Worm (Caenorhabditis elegans) whole organism, young adult: ENCODE measurements around the gene C14F11.7.
A peak's percentile ranks its signal among the peaks of the same experiment; 100 is the strongest.

Experiments used
- B0035.1 ChIP-seq: sonication (generic microtip); optimal IDR thresholded peaks from 2 replicates; lab custom pipeline; 2016; ENCODE audit warnings: missing genetic modification characterization, mild to moderate bottlenecking, missing compliant biosample characterization, missing genotype, missing genetic modification reagents
- B0261.1 ChIP-seq: sonication (generic microtip); optimal IDR thresholded peaks from 2 replicates; lab custom pipeline; 2016; ENCODE audit warnings: mild to moderate bottlenecking, missing genetic modification characterization, moderate library complexity, missing compliant biosample characterization
- F10E7.11 ChIP-seq: sonication (generic microtip); optimal IDR thresholded peaks from 2 replicates; lab custom pipeline; 2017; ENCODE audit warnings: mild to moderate bottlenecking, missing genetic modification characterization, moderate library complexity, missing compliant biosample characterization
- F22D6.2 ChIP-seq: sonication (generic microtip); optimal IDR thresholded peaks from 2 replicates; lab custom pipeline; 2016; ENCODE audit warnings: mild to moderate bottlenecking, missing genetic modification characterization, missing compliant biosample characterization
- F23B12.7 ChIP-seq: sonication (generic microtip); optimal IDR thresholded peaks from 2 replicates; lab custom pipeline; 2017; ENCODE audit warnings: missing genetic modification characterization, mild to moderate bottlenecking, missing compliant biosample characterization, antibody characterized with exemption, moderate library complexity; ENCODE audit not compliant: insufficient read depth
- F33H1.4 ChIP-seq: fragments of 200-800 bp; sonication (Bioruptor generic); IDR thresholded peaks from 2 replicates; pipeline ENCODE4 v1.3.6; 2022; ENCODE audit warnings: missing genetic modification reagents, missing genetic modification characterization, missing compliant biosample characterization
- F57A8.1 ChIP-seq: fragments of 200-800 bp; sonication (Bioruptor generic); optimal IDR thresholded peaks from 2 replicates; lab custom pipeline; 2018; ENCODE audit warnings: mild to moderate bottlenecking, missing genetic modification characterization, moderate library complexity, missing compliant biosample characterization
- F57C9.4 ChIP-seq: sonication (generic microtip); optimal IDR thresholded peaks from 2 replicates; lab custom pipeline; 2017; ENCODE audit warnings: mild to moderate bottlenecking, missing genetic modification characterization, missing compliant biosample characterization
- T07F8.4 ChIP-seq: sonication (generic microtip); optimal IDR thresholded peaks from 2 replicates; lab custom pipeline; 2016; ENCODE audit warnings: mild to moderate bottlenecking, missing genetic modification characterization, moderate library complexity, missing compliant biosample characterization
- Y53F4B.3 ChIP-seq: fragments of 200-800 bp; sonication (Bioruptor generic); IDR thresholded peaks from 2 replicates; pipeline ENCODE4 v1.3.6; 2022; ENCODE audit warnings: missing genetic modification reagents, missing genetic modification characterization, missing compliant biosample characterization
- Y79H2A.3 ChIP-seq: fragments of 200-800 bp; sonication (Bioruptor generic); conservative IDR thresholded peaks from 2 replicates; pipeline ENCODE4 v1.3.6; 2022; ENCODE audit warnings: missing genetic modification reagents, missing genetic modification characterization, missing compliant biosample characterization
- Y95B8A.8 ChIP-seq: fragments of 200-800 bp; sonication (Bioruptor generic); IDR thresholded peaks from 2 replicates; pipeline ENCODE4 v1.3.6; 2022; ENCODE audit warnings: missing genetic modification reagents, missing genetic modification characterization, missing compliant biosample characterization
- ZK185.1 ChIP-seq: sonication (generic microtip); optimal IDR thresholded peaks from 2 replicates; lab custom pipeline; 2016; ENCODE audit warnings: mild to moderate bottlenecking, missing genetic modification characterization, missing compliant biosample characterization; ENCODE audit not compliant: poor library complexity, severe bottlenecking
- akir-1 ChIP-seq: fragments of 200-800 bp; sonication (Bioruptor generic); optimal IDR thresholded peaks from 2 replicates; lab custom pipeline; 2018; ENCODE audit warnings: mild to moderate bottlenecking, missing genetic modification characterization, moderate library complexity, missing compliant biosample characterization
- aptf-2 ChIP-seq: fragments of 200-800 bp; sonication (Bioruptor generic); conservative IDR thresholded peaks from 2 replicates; pipeline ENCODE4 v1.3.6; 2022; ENCODE audit warnings: missing genetic modification reagents, missing genetic modification characterization, missing compliant biosample characterization
- atf-7 ChIP-seq: sonication (generic microtip); optimal IDR thresholded peaks from 2 replicates; lab custom pipeline; 2017; ENCODE audit warnings: mild to moderate bottlenecking, missing genetic modification characterization, missing compliant biosample characterization
- bed-2 ChIP-seq: fragments of 200-800 bp; sonication (Bioruptor generic); IDR thresholded peaks from 2 replicates; pipeline ENCODE4 v1.3.6; 2022; ENCODE audit warnings: missing genetic modification reagents, missing genetic modification characterization, missing compliant biosample characterization
- cebp-1 ChIP-seq, 2 experiments: fragments of 200-800 bp in 1 of 2; sonication (Bioruptor generic) in 1 of 2; sonication (generic microtip) in 1 of 2; IDR thresholded peaks in 1 of 2; optimal IDR thresholded peaks in 1 of 2; 2 replicates each; pipeline versions ENCODE4 v1.3.6 to Lab custom; 2017 to 2022; ENCODE audit warnings: missing compliant biosample characterization in 2 of 2, missing genetic modification characterization in 2 of 2, mild to moderate bottlenecking in 1 of 2, missing genetic modification reagents in 1 of 2, moderate library complexity in 1 of 2
- cebp-2 ChIP-seq: fragments of 200-800 bp; sonication (Bioruptor generic); IDR thresholded peaks from 2 replicates; pipeline ENCODE4 v1.3.6; 2022; ENCODE audit warnings: missing genetic modification characterization, missing compliant biosample characterization
- ceh-27 ChIP-seq: fragments of 200-800 bp; sonication (Bioruptor generic); optimal IDR thresholded peaks from 2 replicates; lab custom pipeline; 2018; ENCODE audit warnings: mild to moderate bottlenecking, missing genetic modification characterization, moderate library complexity, missing compliant biosample characterization
- ceh-58 ChIP-seq: fragments of 200-800 bp; sonication (Bioruptor generic); IDR thresholded peaks from 2 replicates; pipeline ENCODE4 v1.3.6; 2022; ENCODE audit warnings: missing genetic modification characterization, missing compliant biosample characterization
- chd-7 ChIP-seq: sonication (generic microtip); optimal IDR thresholded peaks from 2 replicates; lab custom pipeline; 2016; ENCODE audit warnings: mild to moderate bottlenecking, missing genetic modification characterization, moderate library complexity, missing compliant biosample characterization
- die-1 ChIP-seq: sonication (generic microtip); optimal IDR thresholded peaks from 2 replicates; lab custom pipeline; 2016; ENCODE audit warnings: missing genotype, mild to moderate bottlenecking, missing genetic modification characterization, missing compliant biosample characterization
- dox-1 ChIP-seq: fragments of 200-800 bp; sonication (Bioruptor generic); IDR thresholded peaks from 2 replicates; pipeline ENCODE4 v1.3.6; 2022; ENCODE audit warnings: missing genetic modification reagents, missing genetic modification characterization, missing compliant biosample characterization
- egl-18 ChIP-seq: fragments of 200-800 bp; sonication (Bioruptor generic); IDR thresholded peaks from 2 replicates; pipeline ENCODE4 v1.3.6; 2022; ENCODE audit warnings: missing genetic modification reagents, missing genetic modification characterization, missing compliant biosample characterization
- egrh-3 ChIP-seq: fragments of 200-800 bp; sonication (Bioruptor generic); IDR thresholded peaks from 2 replicates; pipeline ENCODE4 v1.3.6; 2022; ENCODE audit warnings: missing genetic modification reagents, missing genetic modification characterization, missing compliant biosample characterization
- ekl-4 ChIP-seq: fragments of 200-800 bp; sonication (Bioruptor generic); IDR thresholded peaks from 2 replicates; pipeline ENCODE4 v1.3.6; 2022; ENCODE audit warnings: missing genetic modification reagents, missing genetic modification characterization, missing compliant biosample characterization
- ets-4 ChIP-seq: fragments of 200-800 bp; sonication (Bioruptor generic); optimal IDR thresholded peaks from 2 replicates; lab custom pipeline; 2018; ENCODE audit warnings: mild to moderate bottlenecking, missing genetic modification characterization, missing compliant biosample characterization
- fkh-3 ChIP-seq: sonication (generic microtip); optimal IDR thresholded peaks from 2 replicates; lab custom pipeline; 2016; ENCODE audit warnings: mild to moderate bottlenecking, missing genetic modification characterization, missing compliant biosample characterization
- gei-17 ChIP-seq: fragments of 200-800 bp; sonication (Bioruptor generic); optimal IDR thresholded peaks from 2 replicates; lab custom pipeline; 2018; ENCODE audit warnings: mild to moderate bottlenecking, missing genetic modification characterization, missing compliant biosample characterization
- hrde-1 ChIP-seq: sonication (generic microtip); optimal IDR thresholded peaks from 2 replicates; lab custom pipeline; 2016; ENCODE audit warnings: missing genetic modification characterization, mild to moderate bottlenecking, missing compliant biosample characterization, moderate library complexity, missing genotype, missing genetic modification reagents, borderline replicate concordance
- lag-1 ChIP-seq: fragments of 200-800 bp; sonication (Bioruptor generic); IDR thresholded peaks from 2 replicates; pipeline ENCODE4 v1.3.6; 2022; ENCODE audit warnings: missing genetic modification reagents, missing genetic modification characterization, missing compliant biosample characterization
- lin-35 ChIP-seq, 3 experiments: fragments of 150-350 bp in 2 of 3; sonication (generic microtip) in 1 of 3; optimal IDR thresholded peaks; 2 replicates each; lab custom pipeline; 2014 to 2018; ENCODE audit warnings: missing biosample characterization in 3 of 3, missing genetic modification characterization in 3 of 3, missing genetic modification reagents in 3 of 3
- lin-40 ChIP-seq: sonication (generic microtip); optimal IDR thresholded peaks from 2 replicates; lab custom pipeline; 2016; ENCODE audit warnings: missing genetic modification characterization, mild to moderate bottlenecking, missing compliant biosample characterization, missing genotype, missing genetic modification reagents
- lir-1 ChIP-seq: fragments of 200-800 bp; sonication (Bioruptor generic); conservative IDR thresholded peaks from 2 replicates; pipeline ENCODE4 v1.3.6; 2022; ENCODE audit warnings: missing genetic modification reagents, missing genetic modification characterization, missing compliant biosample characterization
- madf-6 ChIP-seq: fragments of 200-800 bp; sonication (Bioruptor generic); IDR thresholded peaks from 2 replicates; pipeline ENCODE4 v1.3.6; 2022; ENCODE audit warnings: missing genetic modification reagents, missing genetic modification characterization, missing compliant biosample characterization
- mcd-1 ChIP-seq: fragments of 200-800 bp; sonication (Bioruptor generic); IDR thresholded peaks from 2 replicates; pipeline ENCODE4 v1.3.6; 2022; ENCODE audit warnings: missing genetic modification reagents, missing genetic modification characterization, missing compliant biosample characterization
- nfyb-1 ChIP-seq: fragments of 200-800 bp; sonication (Bioruptor generic); IDR thresholded peaks from 2 replicates; pipeline ENCODE4 v1.3.6; 2022; ENCODE audit warnings: missing genetic modification reagents, missing genetic modification characterization, missing compliant biosample characterization
- sea-2 ChIP-seq: fragments of 200-800 bp; sonication (Bioruptor generic); IDR thresholded peaks from 2 replicates; pipeline ENCODE4 v1.3.6; 2022; ENCODE audit warnings: missing genetic modification characterization, missing compliant biosample characterization
- snpc-1.1 ChIP-seq: sonication (generic microtip); optimal IDR thresholded peaks from 2 replicates; lab custom pipeline; 2017; ENCODE audit warnings: missing genetic modification characterization, mild to moderate bottlenecking, missing compliant biosample characterization, antibody characterized with exemption, moderate library complexity, missing genotype, missing genetic modification reagents; ENCODE audit not compliant: insufficient read depth
- snpc-1.3 ChIP-seq: sonication (generic microtip); optimal IDR thresholded peaks from 2 replicates; lab custom pipeline; 2017; ENCODE audit warnings: missing genetic modification characterization, mild to moderate bottlenecking, missing compliant biosample characterization, antibody characterized with exemption, moderate library complexity, missing genotype, missing genetic modification reagents; ENCODE audit not compliant: insufficient read depth
- somi-1 ChIP-seq: fragments of 200-800 bp; sonication (Bioruptor generic); optimal IDR thresholded peaks from 2 replicates; lab custom pipeline; 2018; ENCODE audit warnings: mild to moderate bottlenecking, missing genetic modification characterization, missing compliant biosample characterization
- sptf-2 ChIP-seq: fragments of 200-800 bp; sonication (Bioruptor generic); optimal IDR thresholded peaks from 2 replicates; lab custom pipeline; 2018; ENCODE audit warnings: mild to moderate bottlenecking, missing genetic modification characterization, missing compliant biosample characterization
- tbp1 ChIP-seq: fragments of 200-800 bp; sonication (Bioruptor generic); optimal IDR thresholded peaks from 2 replicates; lab custom pipeline; 2018; ENCODE audit warnings: mild to moderate bottlenecking, missing genetic modification characterization, missing compliant biosample characterization
- xnd-1 ChIP-seq: sonication (generic microtip); optimal IDR thresholded peaks from 2 replicates; lab custom pipeline; 2016; ENCODE audit warnings: missing genotype, missing genetic modification reagents, missing genetic modification characterization, missing compliant biosample characterization
- zim-3 ChIP-seq: sonication (generic microtip); optimal IDR thresholded peaks from 2 replicates; lab custom pipeline; 2017; ENCODE audit warnings: mild to moderate bottlenecking, missing genetic modification characterization, moderate library complexity, missing compliant biosample characterization
- ztf-6 ChIP-seq: fragments of 200-800 bp; sonication (Bioruptor generic); IDR thresholded peaks from 2 replicates; pipeline ENCODE4 v1.3.6; 2022; ENCODE audit warnings: missing genetic modification reagents, missing genetic modification characterization, missing compliant biosample characterization

C14F11.7 gene

DNA sequence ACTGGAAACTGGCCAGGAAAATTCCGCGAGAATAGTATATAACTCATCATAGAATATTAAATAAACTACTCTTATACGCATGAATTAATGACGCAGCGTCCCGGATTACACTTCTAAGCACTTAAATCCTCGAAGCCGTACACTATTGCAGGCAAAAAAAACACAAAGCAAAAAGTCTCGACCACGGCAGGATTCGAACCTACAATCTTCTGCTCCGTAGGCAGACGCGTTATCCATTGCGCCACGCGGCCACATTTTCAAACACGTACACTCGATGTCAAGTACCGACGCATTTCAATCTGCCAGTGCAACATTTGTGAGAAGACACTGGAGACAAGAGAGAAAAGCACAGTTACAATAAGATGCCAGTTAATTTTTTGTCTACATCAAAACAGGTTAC is 11.5 kb upstream of the C14F11.7 start (continued):
- TF ChIP-seq F22D6.2 (tag; lab: Kevin White, UChicago) (no peak), akir-1 (GFP tag; lab: Kevin White, UChicago) (no peak), ztf-6 (GFP tag; lab: Robert Waterston, UW) (no peak), nfyb-1 (GFP tag; lab: Robert Waterston, UW) (0 out of 2 replicates have a peak, but pooled peaks have one; percentile 57), snpc-1.1 (tag; lab: Kevin White, UChicago) (no peak), ZK185.1 (peak; percentile 60), sea-2 (no peak), tbp1 (GFP tag; lab: Kevin White, UChicago) (peak; percentile 93), cebp-2 (GFP tag; lab: Robert Waterston, UW) (no peak), B0035.1 (no peak), xnd-1 (no peak), F10E7.11 (tag; lab: Kevin White, UChicago) (no peak), aptf-2 (GFP tag; lab: Robert Waterston, UW) (no peak), gei-17 (GFP tag; lab: Kevin White, UChicago) (peak; percentile 1), F57C9.4 (tag; lab: Kevin White, UChicago) (no peak), somi-1 (peak; percentile 37), madf-6 (GFP tag; lab: Robert Waterston, UW) (no peak), B0261.1 (peak; percentile 85), Y79H2A.3 (no peak), Y95B8A.8 (GFP tag; lab: Robert Waterston, UW) (no peak), bed-2 (GFP tag; lab: Robert Waterston, UW) (no peak), ekl-4 (0 out of 2 replicates have a peak, but pooled peaks have one; percentile 13), Y53F4B.3 (GFP tag; lab: Robert Waterston, UW) (no peak), T07F8.4 (tag; lab: Kevin White, UChicago) (peak; percentile 26), egrh-3 (GFP tag; lab: Robert Waterston, UW) (no peak), atf-7 (no peak), sptf-2 (GFP tag; lab: Kevin White, UChicago) (no peak), F57A8.1 (no peak), die-1 (peak; percentile 78), fkh-3 (tag; lab: Kevin White, UChicago) (no peak), dox-1 (GFP tag; lab: Robert Waterston, UW) (no peak; the same call in 1 of the 2 replicates), zim-3 (tag; lab: Kevin White, UChicago) (peak; percentile 66), lir-1 (GFP tag; lab: Robert Waterston, UW) (no peak), egl-18 (GFP tag; lab: Robert Waterston, UW) (no peak), cebp-1 (GFP tag; IDR thresholded peaks at IDR 0.05; lab: Robert Waterston, UW) (no peak), cebp-1 (tag; optimal IDR thresholded peaks at IDR 0.05; lab: Kevin White, UChicago) (no peak), snpc-1.3 (tag; lab: Kevin White, UChicago) (no peak), ceh-58 (GFP tag; lab: Robert Waterston, UW) (no peak), chd-7 (tag; lab: Kevin White, UChicago) (peak; percentile 63), lin-40 (tag; lab: Kevin White, UChicago) (peak; percentile 63), lin-35 (GFP tag; optimal IDR thresholded peaks at IDR 0.05; lab: Kevin White, UChicago) (no peak), mcd-1 (no peak), F23B12.7 (tag; lab: Kevin White, UChicago) (no peak), hrde-1 (tag; lab: Kevin White, UChicago) (peak; percentile 5), ets-4 (GFP tag; lab: Kevin White, UChicago) (peak; percentile 16), lag-1 (no peak), F33H1.4 (GFP tag; lab: Robert Waterston, UW) (no peak), ceh-27 (GFP tag; lab: Kevin White, UChicago) (peak; percentile 62)
